Fruit fly (Drosophila melanogaster): ENCODE measurements around the gene sit.

sit gene

dm6 chr3R:22525073-22525413, 37.3 kb downstream of the sit start:
- no peak for TF ChIP-seq CTCF (optimal IDR thresholded peaks at IDR 0.05)
- TF ChIP-seq CG8478 (optimal IDR thresholded peaks at IDR 0.05): no peak

- TF ChIP-seq CG8478 (optimal IDR thresholded peaks at IDR 0.05): no peak
- no peak for TF ChIP-seq CTCF (optimal IDR thresholded peaks at IDR 0.05)
These were observed 37.9 kb downstream of the sit start for dm6 chr3R:22524344-22525072.

- no peak for TF ChIP-seq CTCF (optimal IDR thresholded peaks at IDR 0.05)
- TF ChIP-seq CG8478 (optimal IDR thresholded peaks at IDR 0.05): no peak
These were observed 39.5 kb downstream of the sit start for dm6 chr3R:22522859-22523258.

- TF ChIP-seq CTCF (optimal IDR thresholded peaks at IDR 0.05): no peak
- TF ChIP-seq CG8478 (optimal IDR thresholded peaks at IDR 0.05): no peak
These were observed 40.3 kb downstream of the sit start for dm6 chr3R:22522042-22522441.

- TF ChIP-seq CG8478 (optimal IDR thresholded peaks at IDR 0.05) (no peak), CTCF (optimal IDR thresholded peaks at IDR 0.05) (no peak)
These were observed 41.9 kb downstream of the sit start for dm6 chr3R:22520481-22520880.

- TF ChIP-seq CG8478 (optimal IDR thresholded peaks at IDR 0.05) (no peak), CTCF (optimal IDR thresholded peaks at IDR 0.05) (no peak)
These were observed 43.6 kb downstream of the sit start for dm6 chr3R:22518760-22519159.

dm6 chr3R:22518285-22518684, 44.1 kb downstream of the sit start:
- no peak for TF ChIP-seq CG8478 (optimal IDR thresholded peaks at IDR 0.05)
- no peak for TF ChIP-seq CTCF (optimal IDR thresholded peaks at IDR 0.05)

- TF ChIP-seq CTCF (optimal IDR thresholded peaks at IDR 0.05): no peak
- no peak for TF ChIP-seq CG8478 (optimal IDR thresholded peaks at IDR 0.05)
These were observed 47.0 kb downstream of the sit start for dm6 chr3R:22515384-22515783.

Data from S2 (cell line).